Fruit fly (Drosophila melanogaster) whole organism, adult: ENCODE results near the gene Gen.

ENCODE experiments used
- CG11617 ChIP-seq: fragments of 200-800 bp; sonication (Bioruptor generic); optimal IDR thresholded peaks from 2 replicates; lab custom pipeline; 2017; ENCODE audit warnings: mild to moderate bottlenecking, missing biosample characterization, missing genetic modification reagents, missing genetic modification characterization
- CG12768 ChIP-seq: fragments of 200-800 bp; sonication (Bioruptor generic); optimal IDR thresholded peaks from 2 replicates; lab custom pipeline; 2017; ENCODE audit warnings: missing biosample characterization, missing genetic modification characterization, mild to moderate bottlenecking, moderate library complexity, missing genetic modification reagents
- CG14711 ChIP-seq: fragments of 200-800 bp; sonication (Bioruptor generic); optimal IDR thresholded peaks from 2 replicates; lab custom pipeline; 2018; ENCODE audit warnings: missing biosample characterization, mild to moderate bottlenecking, missing genetic modification characterization, moderate library complexity
- CG1620 ChIP-seq: fragments of 200-800 bp; sonication (Bioruptor generic); optimal IDR thresholded peaks from 2 replicates; lab custom pipeline; 2016; ENCODE audit warnings: missing biosample characterization, missing genetic modification characterization
- CG33017 ChIP-seq: fragments of 200-800 bp; sonication (Bioruptor generic); optimal IDR thresholded peaks from 2 replicates; lab custom pipeline; 2018; ENCODE audit warnings: missing biosample characterization, mild to moderate bottlenecking, missing genetic modification characterization, moderate library complexity
- CG5204 ChIP-seq: fragments of 200-800 bp; sonication (Bioruptor generic); optimal IDR thresholded peaks from 2 replicates; lab custom pipeline; 2016; ENCODE audit warnings: missing biosample characterization, missing genetic modification characterization
- CG7045 ChIP-seq: fragments of 200-800 bp; sonication (Bioruptor generic); optimal IDR thresholded peaks from 2 replicates; lab custom pipeline; 2017; ENCODE audit warnings: missing biosample characterization, mild to moderate bottlenecking, missing genetic modification characterization
- CG7101 ChIP-seq: fragments of 200-800 bp; sonication (Bioruptor generic); optimal IDR thresholded peaks from 2 replicates; lab custom pipeline; 2018; ENCODE audit warnings: missing biosample characterization, mild to moderate bottlenecking, missing genetic modification characterization, moderate library complexity
- Clk ChIP-seq: fragments of 200-800 bp; sonication (Bioruptor generic); optimal IDR thresholded peaks from 2 replicates; lab custom pipeline; 2017; ENCODE audit warnings: missing biosample characterization, missing genetic modification characterization
- Crg-1 ChIP-seq: fragments of 200-800 bp; sonication (Bioruptor generic); optimal IDR thresholded peaks from 2 replicates; lab custom pipeline; 2016; ENCODE audit warnings: missing biosample characterization, missing genetic modification characterization
- Hr96 ChIP-seq: fragments of 200-800 bp; sonication (Bioruptor generic); optimal IDR thresholded peaks from 2 replicates; lab custom pipeline; 2016; ENCODE audit warnings: missing biosample characterization, missing genetic modification characterization
- Mnt ChIP-seq: fragments of 200-800 bp; sonication (Bioruptor generic); optimal IDR thresholded peaks from 2 replicates; lab custom pipeline; 2016; ENCODE audit warnings: missing biosample characterization, mild to moderate bottlenecking, missing genetic modification characterization
- bab1 ChIP-seq: fragments of 200-800 bp; sonication (Bioruptor generic); optimal IDR thresholded peaks from 3 replicates; lab custom pipeline; 2019; ENCODE audit warnings: missing biosample characterization, mild to moderate bottlenecking, missing genetic modification characterization, moderate library complexity
- cic ChIP-seq: fragments of 200-800 bp; sonication (Bioruptor generic); optimal IDR thresholded peaks from 2 replicates; lab custom pipeline; 2017; ENCODE audit warnings: missing biosample characterization, mild to moderate bottlenecking, missing genetic modification characterization, moderate library complexity
- cnc ChIP-seq, 2 experiments: fragments of >200 bp; optimal IDR thresholded peaks; 2 replicates each; lab custom pipeline; 2017
- kay ChIP-seq: fragments of 200-800 bp; sonication (Bioruptor generic); peaks from one replicate; lab custom pipeline; 2016; ENCODE audit warnings: missing biosample characterization, missing genetic modification characterization, borderline replicate concordance
- ovo ChIP-seq: fragments of 200-800 bp; sonication (Bioruptor generic); optimal IDR thresholded peaks from 2 replicates; lab custom pipeline; 2016; ENCODE audit warnings: missing biosample characterization, missing genetic modification characterization
- pad ChIP-seq: fragments of 200-800 bp; sonication (Bioruptor generic); optimal IDR thresholded peaks from 3 replicates; lab custom pipeline; 2017; ENCODE audit warnings: missing biosample characterization, missing genetic modification characterization, mild to moderate bottlenecking, moderate library complexity, missing genetic modification reagents
- tj ChIP-seq: fragments of 200-800 bp; sonication (Bioruptor generic); optimal IDR thresholded peaks from 3 replicates; lab custom pipeline; 2017; ENCODE audit warnings: missing biosample characterization, mild to moderate bottlenecking, missing genetic modification characterization, moderate library complexity
- toe ChIP-seq: fragments of 200-800 bp; sonication (Bioruptor generic); optimal IDR thresholded peaks from 2 replicates; lab custom pipeline; 2016; ENCODE audit warnings: missing biosample characterization, missing genetic modification characterization

The Gen gene

DNA sequence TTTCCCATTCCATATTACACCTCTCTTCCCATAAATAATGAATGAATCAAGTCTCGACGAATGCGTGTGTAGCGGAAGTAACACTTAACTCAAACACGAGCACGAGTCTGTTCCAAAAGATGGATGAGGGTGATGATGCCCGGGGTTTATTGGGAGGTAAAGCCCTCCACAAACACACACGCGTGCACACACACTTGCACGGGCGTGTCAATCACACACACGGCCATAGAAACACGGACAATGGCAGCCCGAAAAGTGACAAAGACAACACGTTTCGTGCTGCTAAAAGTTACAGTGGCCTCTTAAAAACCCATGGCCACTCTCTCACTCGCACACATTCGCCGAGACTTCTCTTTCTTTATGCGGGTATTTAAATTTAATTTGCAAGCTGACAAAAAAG, 26.7 kb upstream of the Gen start:
- TF ChIP-seq CG7101 (tag; lab: Kevin White, UChicago), result no peak
- TF ChIP-seq CG33017 (tag; lab: Kevin White, UChicago), result no peak
- TF ChIP-seq cic (GFP tag; lab: Kevin White, UChicago), result no peak
- no peak for TF ChIP-seq Clk (GFP tag; lab: Kevin White, UChicago)
- no peak for TF ChIP-seq cnc (optimal IDR thresholded peaks at IDR 0.05; lab: Kevin White, UChicago)
- TF ChIP-seq CG12768, result no peak
- TF ChIP-seq pad (GFP tag; lab: Kevin White, UChicago), result no peak
- TF ChIP-seq CG11617 (GFP tag; lab: Kevin White, UChicago), result no peak
- no peak for TF ChIP-seq kay (GFP tag; lab: Kevin White, UChicago)
- TF ChIP-seq Hr96 (GFP tag; lab: Kevin White, UChicago), result no peak
- no peak for TF ChIP-seq CG1620 (GFP tag; lab: Kevin White, UChicago)
- no peak for TF ChIP-seq Mnt (GFP tag; lab: Kevin White, UChicago)
- no peak for TF ChIP-seq ovo (GFP tag; lab: Kevin White, UChicago)
- no peak for TF ChIP-seq bab1 (GFP tag; lab: Kevin White, UChicago)
- TF ChIP-seq Crg-1, result no peak
- TF ChIP-seq toe, result no peak

DNA sequence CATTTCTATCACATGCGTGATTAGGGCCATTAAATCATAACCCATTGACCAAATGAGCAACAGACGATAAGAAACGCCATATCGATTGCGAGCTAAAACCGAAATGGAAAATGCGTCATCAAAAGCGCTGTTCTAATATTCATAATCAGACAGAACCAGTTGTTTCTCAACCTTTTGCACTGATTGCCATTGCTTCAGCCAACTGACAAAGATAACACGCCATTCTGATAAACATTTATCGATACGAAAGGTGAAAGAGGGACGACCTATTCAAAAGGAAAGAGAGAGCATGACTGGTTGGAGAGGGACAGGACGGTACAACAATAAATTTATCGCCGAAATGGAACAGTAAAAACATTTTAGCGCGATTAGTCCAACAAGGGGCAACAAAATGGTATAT, 24.6 kb upstream of the Gen start:
- TF ChIP-seq cic (GFP tag; lab: Kevin White, UChicago), result peak; percentile 25
- TF ChIP-seq CG1620 (GFP tag; lab: Kevin White, UChicago), result no peak

DNA sequence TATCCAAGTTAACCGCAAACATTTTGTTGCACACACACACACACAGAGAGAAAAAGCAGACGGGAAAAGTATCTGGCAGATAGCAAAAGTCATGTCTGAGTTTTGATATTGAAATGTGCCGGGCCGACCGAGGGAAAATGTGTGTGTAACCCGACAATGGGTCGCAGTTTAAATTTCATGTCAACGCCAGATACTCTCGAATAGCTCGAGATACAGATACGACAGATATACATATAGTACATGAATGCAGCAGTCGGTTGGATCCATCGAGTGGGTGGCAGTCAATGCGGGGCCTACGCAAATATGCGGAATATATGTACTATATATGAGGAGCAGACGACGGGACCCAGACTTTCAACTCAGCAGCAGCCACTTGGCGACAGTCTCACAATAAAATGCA, 23.9 kb upstream of the Gen start:
- TF ChIP-seq kay (GFP tag; lab: Kevin White, UChicago) (peak; percentile 3), CG33017 (tag; lab: Kevin White, UChicago) (no peak)

DNA sequence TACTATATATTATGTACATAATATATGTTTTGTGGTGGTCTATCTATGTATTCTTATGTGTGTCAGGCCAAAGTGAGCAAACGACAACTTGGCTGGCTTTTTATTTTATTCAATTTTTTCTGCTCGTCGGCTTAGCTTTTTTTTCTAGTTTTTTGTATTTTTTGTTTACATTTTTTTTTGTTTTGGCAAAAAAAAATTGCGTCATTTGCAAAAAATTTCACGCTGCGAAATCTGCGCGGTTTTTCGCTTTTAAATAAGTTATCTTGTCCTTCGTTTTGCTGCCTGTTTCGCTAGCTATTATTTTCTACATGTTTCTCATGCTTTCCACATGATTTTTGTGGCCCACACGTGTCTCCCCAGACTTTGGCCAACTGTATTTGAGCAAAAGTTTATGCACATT, 20.3 kb upstream of the Gen start:
- TF ChIP-seq bab1 (GFP tag; lab: Kevin White, UChicago) (no peak), tj (peak; percentile 63), CG33017 (tag; lab: Kevin White, UChicago) (no peak), ovo (GFP tag; lab: Kevin White, UChicago) (no peak), Clk (GFP tag; lab: Kevin White, UChicago) (no peak), CG11617 (GFP tag; lab: Kevin White, UChicago) (no peak)

DNA sequence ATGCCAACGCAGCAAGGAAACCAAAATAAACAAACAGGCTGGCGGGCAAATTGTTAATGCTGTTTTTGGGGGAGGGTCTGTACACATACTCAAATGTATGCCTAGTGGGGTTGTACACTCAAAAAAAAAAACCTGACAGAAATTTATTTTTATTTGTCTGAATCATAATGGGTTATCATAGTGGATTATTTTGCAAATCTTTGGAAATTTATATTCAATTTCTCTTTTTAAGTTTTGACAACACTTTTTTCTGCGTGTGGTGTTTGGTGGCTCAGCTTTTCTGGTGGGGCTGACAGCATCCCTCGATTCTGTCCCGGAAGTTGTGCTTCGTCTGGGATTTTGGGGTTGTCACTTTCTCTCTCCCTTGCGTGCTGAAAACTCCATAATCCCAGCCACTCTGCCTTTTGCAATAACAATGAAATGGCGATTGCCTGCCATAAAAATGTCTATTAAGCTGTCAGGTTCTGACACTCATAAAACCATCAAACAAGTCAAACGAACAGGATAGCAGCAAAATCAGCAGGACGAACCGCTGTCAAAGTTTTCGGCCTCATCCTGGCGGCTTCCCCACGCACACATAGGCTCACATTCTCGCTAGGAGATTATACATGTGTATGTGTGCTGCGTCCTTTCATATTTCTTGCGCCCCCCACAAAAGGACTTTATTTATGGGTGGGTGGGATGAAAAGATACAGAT, 2.9 kb upstream of the Gen start:
- TF ChIP-seq CG7101 (tag; lab: Kevin White, UChicago) (no peak), CG5204 (GFP tag; lab: Kevin White, UChicago) (no peak)

DNA sequence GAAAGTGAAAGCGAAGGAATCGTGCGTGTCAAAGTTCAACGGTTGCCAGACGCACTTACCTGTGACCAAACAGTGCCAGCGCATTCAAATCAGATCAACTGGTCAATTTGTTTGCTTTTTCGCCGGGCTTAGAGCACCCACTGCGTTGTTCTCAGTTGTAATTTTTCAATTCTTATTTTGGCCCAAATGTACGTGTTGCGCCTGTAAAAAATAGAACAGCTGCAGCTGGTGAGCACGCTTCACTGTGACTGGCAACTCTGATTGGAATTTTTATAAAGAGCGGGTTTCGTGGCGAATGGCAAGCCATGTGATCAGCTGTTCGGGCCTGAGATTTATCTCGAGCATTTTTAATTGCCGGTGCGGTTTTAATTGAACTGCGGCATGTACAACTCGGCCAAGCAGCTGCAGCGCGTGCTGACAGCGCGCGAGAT, 6.3 kb downstream of the Gen start, which contains the start of the genes Fitm and AlaRS-m:
TSS of gene Fitm (minus strand) at position 250 of the 431 bp plus-strand sequence.
TSS of gene AlaRS-m (plus strand) at position 285 of the 431 bp plus-strand sequence.
- no peak for TF ChIP-seq toe
- TF ChIP-seq pad (GFP tag; lab: Kevin White, UChicago), result no peak
- TF ChIP-seq CG11617 (GFP tag; lab: Kevin White, UChicago), result peak; percentile 22
- TF ChIP-seq tj, result peak; percentile 24
- no peak for TF ChIP-seq Hr96 (GFP tag; lab: Kevin White, UChicago)
- peak; percentile 31 for TF ChIP-seq Mnt (GFP tag; lab: Kevin White, UChicago)
- TF ChIP-seq bab1 (GFP tag; lab: Kevin White, UChicago), result peak; percentile 21
- TF ChIP-seq CG14711 (tag; lab: Kevin White, UChicago), result peak; percentile 14
- no peak for TF ChIP-seq CG33017 (tag; lab: Kevin White, UChicago)
- TF ChIP-seq cic (GFP tag; lab: Kevin White, UChicago), result peak; percentile 9

DNA sequence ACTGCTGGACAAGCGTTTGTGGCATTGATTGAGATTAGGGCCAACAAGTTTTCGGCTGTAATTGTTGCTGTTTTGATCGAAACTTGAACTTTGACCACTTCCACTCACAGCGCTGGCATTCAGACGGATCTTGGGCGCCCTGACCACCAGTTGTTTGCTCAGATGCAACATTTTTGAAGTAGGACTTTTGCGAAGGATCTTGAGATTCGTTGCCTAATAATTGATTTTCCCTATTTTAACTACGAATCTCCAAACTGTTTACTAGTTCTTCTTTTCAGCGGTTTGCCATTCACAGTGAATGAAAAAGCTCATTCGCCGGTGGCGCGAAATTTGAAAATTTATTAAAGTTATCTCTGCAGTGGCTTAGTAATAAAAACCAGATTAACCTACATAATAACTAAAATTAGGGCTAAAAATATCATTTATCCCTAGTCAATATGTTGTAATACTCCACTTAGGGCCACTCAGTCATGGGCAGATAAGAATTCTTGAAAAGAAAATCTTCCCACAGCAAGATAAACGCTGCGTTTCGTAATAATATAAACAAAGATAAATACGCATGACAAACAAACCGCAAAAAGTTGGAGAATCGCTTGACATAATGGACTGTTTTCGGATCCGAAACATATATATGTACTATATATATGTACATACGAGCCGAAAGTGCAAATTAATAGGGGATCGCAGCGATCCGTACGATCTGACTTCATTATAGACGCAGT, 10.6 kb downstream of the Gen start, which contains the start of the genes Dhrs4 and Gdap1:
TSS of gene Dhrs4 (minus strand) at position 267 of the 722 bp plus-strand sequence.
TSS of gene Gdap1 (plus strand) at position 574 of the 722 bp plus-strand sequence.
- TF ChIP-seq CG11617 (GFP tag; lab: Kevin White, UChicago) (no peak), CG12768 (peak; percentile 39), tj (peak; percentile 10)

DNA sequence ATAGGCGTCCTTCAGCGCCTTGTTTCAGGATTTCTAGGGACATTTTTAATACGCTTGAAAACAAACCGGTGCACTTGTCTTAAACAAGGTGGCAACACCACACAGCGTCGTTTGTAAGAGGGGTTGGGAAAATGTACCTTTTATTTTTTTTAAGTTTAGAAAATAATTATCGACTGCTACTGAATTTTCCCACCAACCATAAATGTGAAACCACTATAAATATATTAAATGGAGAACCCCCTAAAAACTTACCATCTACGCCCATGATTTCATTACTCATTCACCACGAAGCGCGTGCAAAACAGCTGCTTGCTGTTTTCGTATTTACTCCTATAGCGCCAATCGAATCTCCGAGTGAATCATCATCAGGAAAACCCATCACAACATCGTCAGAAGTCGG, 12.9 kb downstream of the Gen start, which contains the start of the genes Tcs5 and CHMP2B:
TSS of gene Tcs5 (minus strand) at position 84 of the 400 bp plus-strand sequence.
TSS of gene CHMP2B (plus strand) at position 308 of the 400 bp plus-strand sequence.
- peak; percentile 100 for TF ChIP-seq CG7045 (GFP tag; lab: Kevin White, UChicago)
- no peak for TF ChIP-seq cnc (optimal IDR thresholded peaks at IDR 0.05; lab: Kevin White, UChicago)
- peak; percentile 99 for TF ChIP-seq ovo (GFP tag; lab: Kevin White, UChicago)
- TF ChIP-seq CG12768, result peak; percentile 100
- peak; percentile 100 for TF ChIP-seq toe
- peak; percentile 99 for TF ChIP-seq CG11617 (GFP tag; lab: Kevin White, UChicago)
- peak; percentile 96 for TF ChIP-seq pad (GFP tag; lab: Kevin White, UChicago)
- peak; percentile 100 for TF ChIP-seq CG1620 (GFP tag; lab: Kevin White, UChicago)
- peak; percentile 100 for TF ChIP-seq Crg-1
- peak; percentile 100 for TF ChIP-seq bab1 (GFP tag; lab: Kevin White, UChicago)
- TF ChIP-seq CG5204 (GFP tag; lab: Kevin White, UChicago), result peak; percentile 100
- TF ChIP-seq Clk (GFP tag; lab: Kevin White, UChicago), result peak; percentile 100
- TF ChIP-seq CG14711 (tag; lab: Kevin White, UChicago), result peak; percentile 99
- peak; percentile 99 for TF ChIP-seq Mnt (GFP tag; lab: Kevin White, UChicago)
- TF ChIP-seq CG33017 (tag; lab: Kevin White, UChicago), result peak; percentile 100
- peak; percentile 96 for TF ChIP-seq tj
- peak; percentile 93 for TF ChIP-seq cic (GFP tag; lab: Kevin White, UChicago)
- TF ChIP-seq CG7101 (tag; lab: Kevin White, UChicago), result peak; percentile 100
- peak; percentile 100 for TF ChIP-seq Hr96 (GFP tag; lab: Kevin White, UChicago)
- no peak for TF ChIP-seq kay (GFP tag; lab: Kevin White, UChicago)
